Worm (Caenorhabditis elegans) whole organism, L1 larva: Measurements from ENCODE around the gene C14A6.6.

ENCODE experiments used
- C04F5.9 ChIP-seq: sonication (generic microtip); optimal IDR thresholded peaks from 2 replicates; lab custom pipeline; 2016; ENCODE audit warnings: missing genetic modification characterization, missing compliant biosample characterization
- C34B4.2 ChIP-seq: sonication (generic microtip); optimal IDR thresholded peaks from 2 replicates; lab custom pipeline; 2017; ENCODE audit warnings: mild to moderate bottlenecking, missing genetic modification characterization, missing compliant biosample characterization
- F16B12.6 ChIP-seq: fragments of 150-350 bp; optimal IDR thresholded peaks from 2 replicates; lab custom pipeline; 2014; ENCODE audit warnings: missing biosample characterization, missing genetic modification characterization
- Y116A8C.19 ChIP-seq: sonication (generic microtip); optimal IDR thresholded peaks from 2 replicates; lab custom pipeline; 2016; ENCODE audit warnings: missing compliant biosample characterization, missing genetic modification characterization, borderline replicate concordance
- alr-1 ChIP-seq: fragments of 200-800 bp; sonication (Bioruptor generic); optimal IDR thresholded peaks from 2 replicates; lab custom pipeline; 2018; ENCODE audit warnings: borderline replicate concordance, mild to moderate bottlenecking, missing genetic modification characterization, missing compliant biosample characterization
- aly-2 ChIP-seq: fragments of 150-350 bp; optimal IDR thresholded peaks from 2 replicates; lab custom pipeline; 2014; ENCODE audit warnings: missing biosample characterization, missing genetic modification characterization
- ama-1 ChIP-seq: fragments of 150-350 bp; optimal IDR thresholded peaks from 2 replicates; lab custom pipeline; 2014
- blmp-1 ChIP-seq: fragments of 150-350 bp; optimal IDR thresholded peaks from 2 replicates; lab custom pipeline; 2014; ENCODE audit warnings: missing biosample characterization, missing genetic modification characterization
- ceh-63 ChIP-seq: fragments of 200-800 bp; sonication (Bioruptor generic); optimal IDR thresholded peaks from 2 replicates; lab custom pipeline; 2018; ENCODE audit warnings: mild to moderate bottlenecking, missing genetic modification characterization, missing compliant biosample characterization
- ceh-82 ChIP-seq, 3 experiments: fragments of 150-350 bp in 1 of 3; sonication (generic microtip) in 2 of 3; optimal IDR thresholded peaks; 2 replicates each; lab custom pipeline; 2014 to 2017; ENCODE audit warnings: missing biosample characterization in 3 of 3, missing genetic modification characterization in 3 of 3
- ceh-90 ChIP-seq: sonication (generic microtip); optimal IDR thresholded peaks from 2 replicates; lab custom pipeline; 2016; ENCODE audit warnings: missing genetic modification characterization, missing compliant biosample characterization
- ces-1 ChIP-seq: fragments of 150-350 bp; optimal IDR thresholded peaks from 2 replicates; lab custom pipeline; 2014; ENCODE audit warnings: missing biosample characterization, missing genetic modification reagents, missing genetic modification characterization
- efl-1 ChIP-seq, 4 experiments: fragments of 150-350 bp; optimal IDR thresholded peaks in 3 of 4; peaks in 1 of 4; 1 replicate in 1 of 4; 2 replicates in 3 of 4; lab custom pipeline; 2014; ENCODE audit warnings: missing biosample characterization in 2 of 4, missing genetic modification characterization in 2 of 4, missing genetic modification reagents in 2 of 4
- egl-13 ChIP-seq: sonication (generic microtip); optimal IDR thresholded peaks from 2 replicates; lab custom pipeline; 2016; ENCODE audit warnings: missing genotype, missing genetic modification reagents, missing genetic modification characterization, missing compliant biosample characterization
- ets-5 ChIP-seq: fragments of 200-800 bp; sonication (Bioruptor generic); IDR thresholded peaks from 2 replicates; pipeline ENCODE4 v1.3.6; 2022; ENCODE audit warnings: missing genetic modification characterization, missing compliant biosample characterization
- grh-1 ChIP-seq: fragments of 200-800 bp; sonication (Bioruptor generic); IDR thresholded peaks from 2 replicates; pipeline ENCODE4 v1.3.6; 2022; ENCODE audit warnings: missing genetic modification reagents, missing genetic modification characterization, missing compliant biosample characterization
- hlh-17 ChIP-seq: fragments of 200-800 bp; sonication (Bioruptor generic); optimal IDR thresholded peaks from 2 replicates; lab custom pipeline; 2018; ENCODE audit warnings: missing genetic modification characterization, mild to moderate bottlenecking, missing compliant biosample characterization, moderate library complexity, borderline replicate concordance
- hlh-4 ChIP-seq: sonication (generic microtip); optimal IDR thresholded peaks from 2 replicates; lab custom pipeline; 2016; ENCODE audit warnings: mild to moderate bottlenecking, missing genetic modification characterization, missing compliant biosample characterization
- lin-13 ChIP-seq: fragments of 150-350 bp; optimal IDR thresholded peaks from 2 replicates; lab custom pipeline; 2014; ENCODE audit warnings: missing biosample characterization, missing genetic modification reagents, missing genetic modification characterization
- lin-14 ChIP-seq: fragments of 200-800 bp; sonication (Bioruptor generic); optimal IDR thresholded peaks from 2 replicates; lab custom pipeline; 2018; ENCODE audit warnings: mild to moderate bottlenecking, missing genetic modification characterization, moderate library complexity, missing compliant biosample characterization
- lir-3 ChIP-seq: sonication (generic microtip); optimal IDR thresholded peaks from 2 replicates; lab custom pipeline; 2016; ENCODE audit warnings: mild to moderate bottlenecking, missing genetic modification characterization, moderate library complexity, missing compliant biosample characterization; ENCODE audit not compliant: poor library complexity
- mdl-1 ChIP-seq, 2 experiments: fragments of 150-350 bp; optimal IDR thresholded peaks; 2 replicates each; lab custom pipeline; 2014 to 2017; ENCODE audit warnings: missing biosample characterization in 2 of 2, missing genetic modification characterization in 2 of 2, inconsistent platforms in 1 of 2
- mef-2 ChIP-seq: fragments of 150-350 bp; optimal IDR thresholded peaks from 2 replicates; lab custom pipeline; 2014; ENCODE audit warnings: missing biosample characterization, missing genetic modification characterization
- nhr-28 ChIP-seq: fragments of 150-350 bp; optimal IDR thresholded peaks from 2 replicates; lab custom pipeline; 2014; ENCODE audit warnings: missing biosample characterization, missing genetic modification characterization
- nhr-47 ChIP-seq: sonication (generic microtip); optimal IDR thresholded peaks from 2 replicates; lab custom pipeline; 2016; ENCODE audit warnings: mild to moderate bottlenecking, missing genetic modification characterization, moderate library complexity, missing compliant biosample characterization
- nhr-76 ChIP-seq: sonication (generic microtip); optimal IDR thresholded peaks from 2 replicates; lab custom pipeline; 2017; ENCODE audit warnings: missing biosample characterization, missing genetic modification characterization
- nhr-77 ChIP-seq: fragments of 150-350 bp; optimal IDR thresholded peaks from 2 replicates; lab custom pipeline; 2014; ENCODE audit warnings: missing biosample characterization, missing genetic modification characterization
- nhr-84 ChIP-seq: sonication (generic microtip); optimal IDR thresholded peaks from 2 replicates; lab custom pipeline; 2017; ENCODE audit warnings: missing biosample characterization, missing genetic modification characterization
- nhr-85 ChIP-seq: sonication (generic microtip); peaks from one replicate; lab custom pipeline; 2016; ENCODE audit warnings: missing genetic modification characterization, inconsistent platforms, missing compliant biosample characterization
- nhr-90 ChIP-seq: sonication (generic microtip); optimal IDR thresholded peaks from 2 replicates; lab custom pipeline; 2016; ENCODE audit warnings: mild to moderate bottlenecking, missing genetic modification characterization, missing compliant biosample characterization; ENCODE audit not compliant: poor library complexity
- pag-3 ChIP-seq: sonication (generic microtip); optimal IDR thresholded peaks from 2 replicates; lab custom pipeline; 2017; ENCODE audit warnings: missing genetic modification characterization, mild to moderate bottlenecking, missing compliant biosample characterization, antibody characterized with exemption, borderline replicate concordance; ENCODE audit not compliant: insufficient read depth
- pax-3 ChIP-seq: fragments of 200-800 bp; sonication (Bioruptor generic); optimal IDR thresholded peaks from 2 replicates; lab custom pipeline; 2018; ENCODE audit warnings: mild to moderate bottlenecking, missing genetic modification characterization, moderate library complexity, missing compliant biosample characterization
- rnt-1 ChIP-seq: sonication (generic microtip); optimal IDR thresholded peaks from 2 replicates; lab custom pipeline; 2016; ENCODE audit warnings: mild to moderate bottlenecking, missing genetic modification characterization, moderate library complexity, missing compliant biosample characterization
- sup-37 ChIP-seq: fragments of 200-800 bp; sonication (Bioruptor generic); optimal IDR thresholded peaks from 2 replicates; lab custom pipeline; 2018; ENCODE audit warnings: mild to moderate bottlenecking, missing genetic modification characterization, missing compliant biosample characterization
- swsn-7 ChIP-seq: sonication (generic microtip); optimal IDR thresholded peaks from 2 replicates; lab custom pipeline; 2016; ENCODE audit warnings: missing genetic modification characterization, missing compliant biosample characterization
- unc-130 ChIP-seq: fragments of 150-350 bp; optimal IDR thresholded peaks from 2 replicates; lab custom pipeline; 2017; ENCODE audit warnings: missing biosample characterization, missing genetic modification characterization, inconsistent platforms
- unc-30 ChIP-seq: sonication (generic microtip); optimal IDR thresholded peaks from 2 replicates; lab custom pipeline; 2017; ENCODE audit warnings: missing biosample characterization, missing genetic modification characterization
- unc-62 ChIP-seq: fragments of 150-350 bp; optimal IDR thresholded peaks from 2 replicates; lab custom pipeline; 2014; ENCODE audit warnings: missing biosample characterization, missing genetic modification reagents, missing genetic modification characterization
- unc-86 ChIP-seq: sonication (generic microtip); optimal IDR thresholded peaks from 2 replicates; lab custom pipeline; 2016; ENCODE audit warnings: missing genetic modification characterization, missing compliant biosample characterization
- zip-4 ChIP-seq: fragments of 200-800 bp; sonication (Bioruptor generic); optimal IDR thresholded peaks from 2 replicates; lab custom pipeline; 2018; ENCODE audit warnings: mild to moderate bottlenecking, missing genetic modification characterization, moderate library complexity, missing compliant biosample characterization

C14A6.6 gene

DNA sequence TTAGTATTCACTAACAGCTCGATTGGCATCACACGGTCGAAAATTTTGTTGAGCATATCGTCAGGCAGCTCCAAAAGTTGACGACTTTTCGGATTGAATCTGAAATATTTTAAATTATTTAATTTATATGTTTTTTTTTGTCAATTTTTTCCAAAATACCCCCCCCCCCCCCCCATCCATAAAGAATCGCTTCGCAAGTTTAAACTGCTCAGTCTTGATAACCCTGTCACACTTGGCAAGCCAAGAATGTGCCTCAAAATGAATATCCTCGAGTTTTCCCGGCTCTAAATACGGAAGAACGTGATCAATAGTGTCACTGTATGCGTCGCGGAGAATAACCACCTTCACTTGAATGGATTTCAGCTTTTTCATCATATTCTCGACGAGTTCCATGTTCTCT lies 33.9 kb downstream of the C14A6.6 start, which contains the start of gene Y37H2A.18 (continued):
- TF ChIP-seq ceh-82 (tag; optimal IDR thresholded peaks at IDR 0.05; lab: Kevin White, UChicago) (no peak), alr-1 (tag; lab: Kevin White, UChicago) (no peak)

DNA sequence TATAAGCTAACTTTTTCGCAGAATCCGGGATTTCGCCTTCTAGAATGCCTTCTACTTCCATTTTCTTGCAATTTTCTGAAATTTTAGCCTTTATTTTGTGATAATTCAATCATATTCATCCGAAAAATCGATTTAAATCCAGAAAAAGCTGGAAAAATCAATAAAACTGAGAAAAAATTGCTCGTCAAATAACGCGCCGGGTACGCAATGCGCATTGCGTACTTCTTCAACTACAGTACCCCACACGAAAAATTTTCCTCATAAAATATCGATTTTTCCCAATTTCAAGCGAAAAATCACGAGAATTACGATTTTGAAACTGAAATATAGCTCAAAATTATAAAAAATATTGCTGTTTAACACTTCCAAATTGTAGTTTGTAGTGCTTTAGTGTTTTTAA lies 36.0 kb downstream of the C14A6.6 start, which contains the start of gene Y37H2A.12:
TSS of gene Y37H2A.12 (minus strand) at position 81 of the 400 bp plus-strand sequence.
- TF ChIP-seq unc-130 (tag; lab: Kevin White, UChicago) (no peak), unc-62 (no peak), mdl-1 (tag; optimal IDR thresholded peaks at IDR 0.05; lab: Kevin White, UChicago) (no peak), lir-3 (no peak), zip-4 (GFP tag; lab: Kevin White, UChicago) (no peak), F16B12.6 (tag; lab: Kevin White, UChicago) (no peak), egl-13 (tag; lab: Kevin White, UChicago) (no peak), hlh-17 (GFP tag; lab: Kevin White, UChicago) (no peak), ceh-82 (tag; optimal IDR thresholded peaks at IDR 0.05; lab: Kevin White, UChicago) (no peak), ces-1 (GFP tag; lab: Kevin White, UChicago) (no peak), swsn-7 (no peak), grh-1 (GFP tag; lab: Robert Waterston, UW) (no peak), nhr-90 (tag; lab: Kevin White, UChicago) (no peak), nhr-77 (no peak), nhr-28 (no peak), C04F5.9 (tag; lab: Kevin White, UChicago) (no peak), sup-37 (GFP tag; lab: Kevin White, UChicago) (no peak), ama-1 (no peak), lin-14 (GFP tag; lab: Kevin White, UChicago) (no peak), mef-2 (tag; lab: Kevin White, UChicago) (no peak)

DNA sequence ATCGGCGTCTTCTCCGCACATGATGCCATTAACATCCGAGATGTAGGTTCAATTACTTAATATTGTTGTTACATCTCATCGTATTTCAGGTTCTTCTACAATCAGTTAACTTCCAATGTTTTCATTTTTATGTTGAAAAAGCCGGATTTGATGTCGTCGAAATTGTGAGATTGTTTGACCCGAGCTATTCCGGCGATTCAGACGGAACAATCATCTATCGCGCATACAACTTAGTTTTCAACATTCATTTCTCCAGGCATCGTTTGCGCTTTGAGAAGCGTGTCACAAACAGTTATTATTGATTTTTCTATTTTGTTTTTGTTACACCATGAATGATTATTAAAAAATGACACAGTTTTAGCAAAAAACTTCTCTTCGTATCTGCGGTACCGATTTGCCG lies 38.5 kb downstream of the C14A6.6 start:
- TF ChIP-seq pag-3 (tag; lab: Kevin White, UChicago) (no peak), aly-2 (no peak), unc-86 (tag; lab: Kevin White, UChicago) (no peak), rnt-1 (tag; lab: Kevin White, UChicago) (no peak), nhr-47 (tag; lab: Kevin White, UChicago) (no peak), ceh-90 (no peak), Y116A8C.19 (tag; lab: Kevin White, UChicago) (no peak), pax-3 (tag; lab: Kevin White, UChicago) (no peak), blmp-1 (tag; lab: Kevin White, UChicago) (no peak), ets-5 (GFP tag; lab: Robert Waterston, UW) (no peak), hlh-4 (tag; lab: Kevin White, UChicago) (no peak), nhr-28 (no peak), unc-130 (tag; lab: Kevin White, UChicago) (no peak), efl-1 (optimal IDR thresholded peaks at IDR 0.05; lab: Kevin White, UChicago) (no peak), efl-1 (GFP tag; optimal IDR thresholded peaks at IDR 0.05 in 1 of 2; lab: Kevin White, UChicago) (no peak), unc-30 (no peak), lin-14 (GFP tag; lab: Kevin White, UChicago) (no peak), alr-1 (tag; lab: Kevin White, UChicago) (no peak), nhr-84 (no peak)
- TF ChIP-seq, all 84 proteins: peak for 0

- TF ChIP-seq ceh-63 (GFP tag; lab: Kevin White, UChicago) (no peak), C34B4.2 (tag; lab: Kevin White, UChicago) (no peak), nhr-76 (no peak), unc-62 (no peak), ets-5 (GFP tag; lab: Robert Waterston, UW) (no peak), blmp-1 (tag; lab: Kevin White, UChicago) (no peak), nhr-85 (tag; lab: Kevin White, UChicago) (no peak), ceh-90 (no peak), lin-13 (GFP tag; lab: Kevin White, UChicago) (no peak), unc-30 (no peak), nhr-77 (no peak)
- TF ChIP-seq, all 84 proteins: peak for 0
These were observed 39.9 kb downstream of the C14A6.6 start, which contains the start of gene fbxa-211 for ce11 chrV:18127192-18127591. TSS of gene fbxa-211 (plus strand) at chrV:18127519.
